Worm (Caenorhabditis elegans) whole organism, L4 larva: ENCODE data around the gene F27E5.3.
A peak's percentile ranks its signal among the peaks of the same experiment; 100 is the strongest.

ENCODE experiments used
- D1046.2 ChIP-seq: fragments of 200-800 bp; sonication (Bioruptor generic); IDR thresholded peaks from 2 replicates; pipeline ENCODE4 v1.3.6; 2022; ENCODE audit warnings: missing genetic modification characterization, missing compliant biosample characterization
- F44E2.7 ChIP-seq: fragments of 200-800 bp; sonication (Bioruptor generic); IDR thresholded peaks from 2 replicates; pipeline ENCODE4 v2.1.2; 2022; ENCODE audit warnings: missing genetic modification characterization, missing compliant biosample characterization
- R02D3.7 ChIP-seq: fragments of 150-350 bp; sonication (generic microtip); optimal IDR thresholded peaks from 3 replicates; lab custom pipeline; 2014; ENCODE audit warnings: missing biosample characterization, missing genetic modification characterization
- Y75B8A.6 ChIP-seq: fragments of 200-800 bp; sonication (Bioruptor generic); IDR thresholded peaks from 2 replicates; pipeline ENCODE4 v1.3.6; 2022; ENCODE audit warnings: missing genetic modification reagents, missing genetic modification characterization, missing compliant biosample characterization
- ZK546.5 ChIP-seq, 2 experiments: sonication (generic microtip); optimal IDR thresholded peaks; 2 replicates each; lab custom pipeline; 2017; ENCODE audit warnings: missing biosample characterization in 2 of 2, missing genetic modification characterization in 2 of 2
- aha-1 ChIP-seq: fragments of 150-350 bp; peaks from one replicate; lab custom pipeline; 2014; ENCODE audit warnings: missing biosample characterization, missing genetic modification characterization
- aly-2 ChIP-seq: sonication (generic microtip); optimal IDR thresholded peaks from 2 replicates; lab custom pipeline; 2018; ENCODE audit warnings: missing biosample characterization, missing genetic modification characterization
- ama-1 ChIP-seq: fragments of 150-350 bp; optimal IDR thresholded peaks from 2 replicates; lab custom pipeline; 2014; ENCODE audit warnings: inconsistent platforms, mixed read lengths
- cey-2 ChIP-seq: sonication (generic microtip); optimal IDR thresholded peaks from 3 replicates; lab custom pipeline; 2017; ENCODE audit warnings: missing genetic modification characterization, mild to moderate bottlenecking, missing compliant biosample characterization, antibody characterized with exemption, borderline replicate concordance; ENCODE audit not compliant: insufficient read depth
- ctbp-1 ChIP-seq: fragments of 200-800 bp; sonication (Bioruptor generic); IDR thresholded peaks from 2 replicates; pipeline ENCODE4 v1.3.6; 2022; ENCODE audit warnings: missing genetic modification reagents, missing genetic modification characterization, missing compliant biosample characterization
- daf-16 ChIP-seq, 3 experiments: sonication (generic microtip); optimal IDR thresholded peaks; 2 replicates each; lab custom pipeline; 2016 to 2017; ENCODE audit warnings: missing genetic modification characterization in 3 of 3, missing genetic modification reagents in 3 of 3, mild to moderate bottlenecking in 2 of 3, missing compliant biosample characterization in 2 of 3, missing biosample characterization in 1 of 3, moderate library complexity in 1 of 3
- dmd-8 ChIP-seq: fragments of 200-800 bp; sonication (Bioruptor generic); IDR thresholded peaks from 2 replicates; pipeline ENCODE4 v1.3.6; 2022; ENCODE audit warnings: missing genetic modification characterization, missing compliant biosample characterization
- dmd-9 ChIP-seq: fragments of 200-800 bp; sonication (Bioruptor generic); IDR thresholded peaks from 2 replicates; pipeline ENCODE4 v1.3.6; 2022; ENCODE audit warnings: missing genetic modification reagents, missing genetic modification characterization, missing compliant biosample characterization
- dpl-1 ChIP-seq: fragments of 150-350 bp; optimal IDR thresholded peaks from 2 replicates; lab custom pipeline; 2014; ENCODE audit warnings: missing biosample characterization, missing genetic modification reagents, missing genetic modification characterization
- jun-1 ChIP-seq: fragments of 150-350 bp; optimal IDR thresholded peaks from 2 replicates; lab custom pipeline; 2014; ENCODE audit warnings: missing biosample characterization, missing genetic modification reagents, missing genetic modification characterization
- lin-13 ChIP-seq: fragments of 150-350 bp; optimal IDR thresholded peaks from 2 replicates; lab custom pipeline; 2014; ENCODE audit warnings: missing biosample characterization, missing genetic modification reagents, missing genetic modification characterization
- lir-3 ChIP-seq: sonication (generic microtip); optimal IDR thresholded peaks from 2 replicates; lab custom pipeline; 2016; ENCODE audit warnings: mild to moderate bottlenecking, missing genetic modification characterization, missing compliant biosample characterization
- mdl-1 ChIP-seq, 2 experiments: fragments of 150-350 bp in 1 of 2; sonication (generic microtip) in 1 of 2; optimal IDR thresholded peaks; 2 replicates each; lab custom pipeline; 2014 to 2017; ENCODE audit warnings: missing biosample characterization in 2 of 2, missing genetic modification characterization in 2 of 2
- mdt-29 ChIP-seq: fragments of 200-800 bp; sonication (Bioruptor generic); IDR thresholded peaks from 2 replicates; pipeline ENCODE4 v1.3.6; 2022; ENCODE audit warnings: missing genetic modification reagents, missing genetic modification characterization, missing compliant biosample characterization
- nhr-10 ChIP-seq: fragments of 150-350 bp; optimal IDR thresholded peaks from 2 replicates; lab custom pipeline; 2014; ENCODE audit warnings: missing biosample characterization, missing genetic modification characterization
- nhr-102 ChIP-seq: sonication (generic microtip); optimal IDR thresholded peaks from 2 replicates; lab custom pipeline; 2016; ENCODE audit warnings: mild to moderate bottlenecking, missing genetic modification characterization, moderate library complexity, missing compliant biosample characterization
- nhr-11 ChIP-seq: fragments of 150-350 bp; optimal IDR thresholded peaks from 2 replicates; lab custom pipeline; 2014; ENCODE audit warnings: missing biosample characterization, missing genetic modification characterization
- nhr-111 ChIP-seq: fragments of 200-800 bp; sonication (Bioruptor generic); optimal IDR thresholded peaks from 2 replicates; lab custom pipeline; 2018; ENCODE audit warnings: mild to moderate bottlenecking, missing genetic modification characterization, missing compliant biosample characterization
- nhr-28 ChIP-seq: fragments of 150-350 bp; optimal IDR thresholded peaks from 2 replicates; lab custom pipeline; 2014; ENCODE audit warnings: missing biosample characterization, missing genetic modification characterization
- nhr-41 ChIP-seq: fragments of 200-800 bp; sonication (Bioruptor generic); IDR thresholded peaks from 2 replicates; pipeline ENCODE4 v1.3.6; 2022; ENCODE audit warnings: missing genetic modification reagents, missing genetic modification characterization, missing compliant biosample characterization
- nhr-42 ChIP-seq: fragments of 200-800 bp; sonication (Bioruptor generic); IDR thresholded peaks from 2 replicates; pipeline ENCODE4 v1.3.6; 2022; ENCODE audit warnings: missing genetic modification characterization, missing compliant biosample characterization
- nhr-6 ChIP-seq: fragments of 150-350 bp; optimal IDR thresholded peaks from 2 replicates; lab custom pipeline; 2014; ENCODE audit warnings: missing biosample characterization, missing genetic modification characterization
- nhr-77 ChIP-seq: fragments of 150-350 bp; optimal IDR thresholded peaks from 2 replicates; lab custom pipeline; 2014; ENCODE audit warnings: missing biosample characterization, missing genetic modification characterization
- pqm-1 ChIP-seq: sonication (generic microtip); optimal IDR thresholded peaks from 2 replicates; lab custom pipeline; 2017; ENCODE audit warnings: missing biosample characterization, missing genetic modification characterization
- snpc-1.2 ChIP-seq: fragments of 200-800 bp; sonication (Bioruptor generic); IDR thresholded peaks from 2 replicates; pipeline ENCODE4 v1.3.6; 2022; ENCODE audit warnings: missing genetic modification reagents, missing genetic modification characterization, missing compliant biosample characterization
- unc-39 ChIP-seq: sonication (generic microtip); optimal IDR thresholded peaks from 2 replicates; lab custom pipeline; 2017; ENCODE audit warnings: missing biosample characterization, missing genetic modification characterization
- unc-62 ChIP-seq, 3 experiments: fragments of 150-350 bp in 1 of 3; sonication (generic microtip); optimal IDR thresholded peaks in 2 of 3; peaks in 1 of 3; 1 replicate in 1 of 3; 2 replicates in 2 of 3; lab custom pipeline; 2014 to 2017; ENCODE audit warnings: missing biosample characterization in 3 of 3, missing genetic modification characterization in 3 of 3, missing genetic modification reagents in 3 of 3, missing genotype in 1 of 3
- zfp-3 ChIP-seq: fragments of 200-800 bp; sonication (Bioruptor generic); conservative IDR thresholded peaks from 2 replicates; pipeline ENCODE4 v1.3.6; 2022; ENCODE audit warnings: missing genetic modification reagents, missing genetic modification characterization, missing compliant biosample characterization
- zip-2 ChIP-seq: fragments of 150-350 bp; optimal IDR thresholded peaks from 2 replicates; lab custom pipeline; 2014; ENCODE audit warnings: missing biosample characterization, missing genetic modification characterization
- ztf-7 ChIP-seq: fragments of 150-350 bp; optimal IDR thresholded peaks from 2 replicates; lab custom pipeline; 2014; ENCODE audit warnings: missing biosample characterization, missing genetic modification characterization

Gene F27E5.3

DNA sequence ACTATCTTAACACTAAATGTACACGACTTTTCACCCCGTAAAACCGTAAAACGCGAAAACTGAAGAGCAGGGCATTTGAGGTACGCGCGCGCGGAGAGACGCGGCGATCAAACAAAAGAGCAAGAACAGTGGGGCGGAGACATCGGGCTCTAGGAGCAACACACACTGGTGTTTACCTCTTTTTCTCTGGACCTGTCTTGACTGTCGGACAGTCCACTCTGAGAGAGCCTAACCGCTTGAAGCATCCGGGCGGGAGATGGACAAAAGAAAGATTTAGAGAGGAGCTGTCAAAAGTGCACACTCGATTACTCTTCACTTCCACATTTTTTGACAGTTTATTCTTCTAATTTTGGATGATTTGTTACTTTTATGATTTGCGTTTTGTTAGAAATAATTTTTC, 7.2 kb downstream of the F27E5.3 start:
- TF ChIP-seq Y75B8A.6 (GFP tag; lab: Robert Waterston, UW): no peak
- TF ChIP-seq nhr-10 (tag; lab: Kevin White, UChicago): no peak
- TF ChIP-seq ama-1 (lab: Kevin White, UChicago): no peak
- peak; percentile 73 for TF ChIP-seq aha-1 (tag; lab: Kevin White, UChicago)
- no peak for TF ChIP-seq mdl-1 (tag; optimal IDR thresholded peaks at IDR 0.05; lab: Kevin White, UChicago)
- TF ChIP-seq zfp-3 (GFP tag; lab: Robert Waterston, UW): no peak
- TF ChIP-seq dmd-9 (GFP tag; lab: Robert Waterston, UW): no peak
- TF ChIP-seq snpc-1.2 (GFP tag; lab: Robert Waterston, UW): no peak
- TF ChIP-seq unc-39: no peak
- TF ChIP-seq zip-2 (tag; lab: Kevin White, UChicago): no peak
- peak in 1 of 2 experiments; percentile 76 for TF ChIP-seq unc-62 (GFP tag; optimal IDR thresholded peaks at IDR 0.05 in 1 of 2; lab: Kevin White, UChicago)
- TF ChIP-seq unc-62 (tag; optimal IDR thresholded peaks at IDR 0.05; lab: Kevin White, UChicago): no peak
- TF ChIP-seq jun-1 (tag; lab: Kevin White, UChicago): no peak
- TF ChIP-seq ctbp-1 (GFP tag; lab: Robert Waterston, UW): no peak
- TF ChIP-seq, all 104 proteins: peak for 2

DNA sequence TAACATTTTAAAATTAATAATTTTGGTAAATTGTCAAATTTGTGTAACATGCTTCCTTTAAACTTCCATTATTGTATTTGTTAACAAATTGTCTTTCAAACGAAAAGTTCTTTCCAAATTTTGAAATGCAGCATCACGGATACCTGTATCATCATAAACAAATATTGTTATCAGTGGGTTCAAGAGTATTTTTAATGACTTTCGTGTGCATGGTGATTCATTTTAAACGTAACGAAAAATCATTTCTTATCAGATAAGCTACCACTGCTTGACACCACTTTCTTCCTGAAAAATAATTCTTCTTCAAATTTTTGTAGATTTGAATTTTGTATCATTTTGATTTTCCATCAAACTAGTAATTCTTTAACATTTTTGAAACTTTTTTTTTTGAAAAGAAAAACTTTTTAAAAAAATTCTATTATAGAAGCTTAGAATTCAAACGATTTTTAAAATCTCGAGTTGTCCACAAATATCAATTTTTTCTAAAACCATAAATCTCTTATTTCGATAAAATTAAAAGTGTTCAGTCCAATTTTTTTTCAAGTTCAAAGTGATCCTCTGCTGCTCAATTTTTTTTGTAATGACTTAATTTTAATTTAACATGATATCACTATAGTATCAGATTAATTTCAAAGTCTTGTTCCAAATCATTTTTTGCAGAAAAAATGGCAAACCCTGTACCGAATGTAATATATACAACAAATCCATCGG, 9.6 kb downstream of the F27E5.3 start, which contains the start of gene F27E5.9:
Gene F27E5.9 (plus strand): TSS at position 661 of the 711 bp plus-strand sequence.
- TF ChIP-seq D1046.2 (no peak), nhr-41 (GFP tag; lab: Robert Waterston, UW) (peak; percentile 56; the same call in 1 of the 2 replicates), pqm-1 (tag; lab: Kevin White, UChicago) (peak; percentile 99), daf-16 (GFP tag; optimal IDR thresholded peaks at IDR 0.05; lab: Kevin White, UChicago) (no peak), daf-16 (tag; optimal IDR thresholded peaks at IDR 0.05; lab: Kevin White, UChicago) (peak; percentile 85), ztf-7 (peak; percentile 30), lir-3 (tag; lab: Kevin White, UChicago) (no peak), nhr-28 (peak; percentile 85), nhr-77 (peak; percentile 52)

ce11 chrII:10132818-10133217, 11.2 kb downstream of the F27E5.3 start:
- TF ChIP-seq nhr-10 (tag; lab: Kevin White, UChicago) (no peak), nhr-6 (tag; lab: Kevin White, UChicago) (no peak), mdt-29 (GFP tag; lab: Robert Waterston, UW) (no peak), jun-1 (tag; lab: Kevin White, UChicago) (no peak), nhr-102 (tag; lab: Kevin White, UChicago) (no peak), nhr-111 (GFP tag; lab: Kevin White, UChicago) (no peak), F44E2.7 (GFP tag; lab: Robert Waterston, UW) (no peak), zfp-3 (GFP tag; lab: Robert Waterston, UW) (no peak), aha-1 (tag; lab: Kevin White, UChicago) (peak; percentile 76), nhr-11 (tag; lab: Kevin White, UChicago) (peak; percentile 26), cey-2 (tag; lab: Kevin White, UChicago) (no peak), nhr-42 (GFP tag; lab: Robert Waterston, UW) (no peak), R02D3.7 (tag; lab: Kevin White, UChicago) (no peak), dmd-8 (GFP tag; lab: Robert Waterston, UW) (no peak), aly-2 (tag; lab: Kevin White, UChicago) (no peak), lin-13 (GFP tag; lab: Kevin White, UChicago) (no peak), dpl-1 (GFP tag; lab: Kevin White, UChicago) (no peak)

DNA sequence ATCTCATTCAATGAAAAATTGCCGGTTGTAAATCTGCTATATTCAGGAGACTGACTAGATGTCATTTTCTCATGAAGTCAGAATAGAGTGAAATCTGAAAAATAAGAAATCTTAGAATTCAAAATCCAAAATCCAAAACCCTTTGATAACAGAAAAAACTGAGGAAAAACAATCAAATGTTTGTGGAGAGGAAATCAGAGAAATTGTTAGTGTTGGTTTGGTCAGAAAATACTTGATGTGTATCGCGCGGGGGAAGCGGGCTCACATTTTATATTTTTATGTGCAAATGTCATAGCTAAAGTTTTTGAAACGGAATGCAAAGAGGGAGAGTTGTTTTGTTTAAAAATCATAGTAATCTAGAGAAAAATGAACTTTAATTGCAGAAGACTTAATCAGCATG, 12.2 kb downstream of the F27E5.3 start, which contains the start of gene F27E5.5:
Gene F27E5.5 (minus strand): TSS at position 101 of the 400 bp plus-strand sequence.
- TF ChIP-seq unc-62 (GFP tag; optimal IDR thresholded peaks at IDR 0.05 in 1 of 2; lab: Kevin White, UChicago) (no peak), unc-62 (tag; optimal IDR thresholded peaks at IDR 0.05; lab: Kevin White, UChicago) (no peak), ZK546.5 (tag; optimal IDR thresholded peaks at IDR 0.05; lab: Kevin White, UChicago) (no peak)
- TF ChIP-seq, all 104 proteins: peak for 0
